Worm (Caenorhabditis elegans): ENCODE measurements around the gene srd-20.
A peak's percentile ranks its signal among the peaks of the same experiment; 100 is the strongest.
"Not testable (repeated sequence)": the region's sequence is repeated elsewhere in the genome, so short reads cannot be mapped to it uniquely, and the experiment has no call there.

srd-20 gene

DNA sequence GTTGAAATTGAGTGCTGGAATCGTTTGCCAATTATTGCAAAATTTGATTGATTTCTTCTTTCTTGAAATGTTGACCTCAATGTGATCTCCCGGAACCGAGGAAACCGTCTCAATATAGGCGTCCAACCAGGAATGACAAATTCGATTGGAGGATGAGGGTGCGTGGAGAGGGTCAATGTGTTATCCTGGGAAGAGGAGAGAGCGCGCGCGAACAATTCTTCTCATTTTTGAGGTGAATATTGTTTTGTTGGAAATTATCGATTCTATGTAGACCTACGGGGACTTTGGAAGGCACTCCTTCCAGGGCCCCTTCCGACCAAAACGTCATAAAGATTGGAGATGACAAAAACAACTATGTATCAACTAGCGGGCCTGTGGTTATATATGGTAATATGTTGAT, 18.8 kb upstream of the srd-20 start:
- no peak for TF ChIP-seq unc-55 (GFP tag; optimal IDR thresholded peaks at IDR 0.05)

- not testable (repeated sequence) for TF ChIP-seq npax-4 (tag; optimal IDR thresholded peaks at IDR 0.05); unc-42 (tag; optimal IDR thresholded peaks at IDR 0.05); ceh-6 (GFP tag; optimal IDR thresholded peaks at IDR 0.05)
Measured at ce11 chrV:6038405-6039151, 16.8 kb upstream of the srd-20 start, which contains the start of gene F29G9.1. Gene F29G9.1 (plus strand): TSS chrV:6039101.

DNA sequence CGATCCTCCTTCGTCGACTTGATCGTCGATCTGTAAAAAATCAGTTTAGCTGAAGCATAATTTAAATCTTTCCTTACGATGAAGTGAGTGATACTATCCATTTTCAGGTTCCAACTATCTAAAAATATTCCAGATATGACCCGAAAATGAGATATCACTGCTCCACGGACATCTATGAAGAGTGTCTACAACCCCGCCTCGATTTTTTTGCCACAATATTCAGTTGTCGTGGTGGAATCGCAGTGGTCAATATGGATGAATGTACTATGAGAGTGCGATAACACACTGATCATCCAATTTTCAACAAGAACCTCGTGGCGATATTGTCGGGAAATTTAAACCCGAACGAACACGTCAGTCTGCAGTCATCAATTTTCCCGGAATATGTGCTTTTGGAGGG, 14.0 kb upstream of the srd-20 start, which contains the start of gene R01B10.2:
Gene R01B10.2, minus strand, starts transcription at position 101 of the 400 bp plus-strand sequence.
- no peak for TF ChIP-seq pha-2 (tag; optimal IDR thresholded peaks at IDR 0.05)
- TF ChIP-seq ceh-18 (tag; optimal IDR thresholded peaks at IDR 0.05): no peak
- no peak for TF ChIP-seq lin-11 (tag; optimal IDR thresholded peaks at IDR 0.05)
- TF ChIP-seq hlh-30 (tag; optimal IDR thresholded peaks at IDR 0.05; ENCODE audit: insufficient read depth): no peak
- TF ChIP-seq ceh-24 (tag; optimal IDR thresholded peaks at IDR 0.05): no peak
- TF ChIP-seq Y22D7AL.16 (tag; optimal IDR thresholded peaks at IDR 0.05): no peak
- TF ChIP-seq zip-5 (tag; optimal IDR thresholded peaks at IDR 0.05): no peak
- no peak for TF ChIP-seq ceh-34 (tag; optimal IDR thresholded peaks at IDR 0.05)
- no peak for TF ChIP-seq ref-2 (tag; optimal IDR thresholded peaks at IDR 0.05)
- TF ChIP-seq fkh-6 (tag; optimal IDR thresholded peaks at IDR 0.05): no peak
- no peak for TF ChIP-seq C38D4.7 (GFP tag; optimal IDR thresholded peaks at IDR 0.05)
- no peak for TF ChIP-seq eyg-1 (tag; optimal IDR thresholded peaks at IDR 0.05)
- TF ChIP-seq che-1 (tag; optimal IDR thresholded peaks at IDR 0.05): no peak

- TF ChIP-seq ceh-48 (tag; optimal IDR thresholded peaks at IDR 0.05): peak; percentile 88
- peak; percentile 13 for TF ChIP-seq nfya-1 (tag; optimal IDR thresholded peaks at IDR 0.05)
- TF ChIP-seq nhr-11 (tag; optimal IDR thresholded peaks at IDR 0.05): no peak
- peak; percentile 10 for TF ChIP-seq unc-55 (GFP tag; optimal IDR thresholded peaks at IDR 0.05)
- TF ChIP-seq pros-1 (tag; optimal IDR thresholded peaks at IDR 0.05): no peak
- no peak for TF ChIP-seq hlh-6 (tag; optimal IDR thresholded peaks at IDR 0.05)
- TF ChIP-seq hlh-30 (tag; optimal IDR thresholded peaks at IDR 0.05; ENCODE audit: insufficient read depth): peak; percentile 35
- no peak for TF ChIP-seq sdc-2 (tag; optimal IDR thresholded peaks at IDR 0.05)
- TF ChIP-seq pax-1 (tag; optimal IDR thresholded peaks at IDR 0.05): peak; percentile 45
- TF ChIP-seq elt-2 (tag; optimal IDR thresholded peaks at IDR 0.05): peak; percentile 69
- peak; percentile 16 for TF ChIP-seq ceh-31 (tag; optimal IDR thresholded peaks at IDR 0.05)
- TF ChIP-seq rnt-1 (tag; optimal IDR thresholded peaks at IDR 0.05): peak; percentile 29
- TF ChIP-seq K02D7.2 (tag; optimal IDR thresholded peaks at IDR 0.05): no peak
- no peak for TF ChIP-seq ttx-3 (tag; optimal IDR thresholded peaks at IDR 0.05)
- no peak for TF ChIP-seq ceh-6 (GFP tag; optimal IDR thresholded peaks at IDR 0.05)
- no peak for TF ChIP-seq ceh-24 (tag; optimal IDR thresholded peaks at IDR 0.05)
Measured at ce11 chrV:6043275-6044271, 11.8 kb upstream of the srd-20 start, which contains the start of gene cpi-2. Gene cpi-2 (plus strand): TSS chrV:6044062.

- TF ChIP-seq unc-42 (tag; optimal IDR thresholded peaks at IDR 0.05) (no peak), K02D7.2 (tag; optimal IDR thresholded peaks at IDR 0.05) (no peak), C08G9.2 (tag; optimal IDR thresholded peaks at IDR 0.05) (no peak), syd-9 (tag; optimal IDR thresholded peaks at IDR 0.05) (no peak), gmeb-2 (tag; optimal IDR thresholded peaks at IDR 0.05) (no peak), ceh-19 (GFP tag; optimal IDR thresholded peaks at IDR 0.05) (no peak), ztf-16 (tag; optimal IDR thresholded peaks at IDR 0.05) (no peak), hlh-8 (tag; optimal IDR thresholded peaks at IDR 0.05) (no peak), ceh-45 (GFP tag; IDR thresholded peaks at IDR 0.05) (no peak), hlh-15 (tag; optimal IDR thresholded peaks at IDR 0.05) (no peak), madf-2 (tag; optimal IDR thresholded peaks at IDR 0.05) (no peak)
Measured at ce11 chrV:6044448-6044847, 10.9 kb upstream of the srd-20 start.

All from whole organism, late embryonic.